Worm (Caenorhabditis elegans) whole organism, early embryonic: ENCODE data around the gene srh-288.

Source experiments
- B0310.2 ChIP-seq: sonication (generic microtip); optimal IDR thresholded peaks from 2 replicates; lab custom pipeline; 2016; ENCODE audit warnings: mild to moderate bottlenecking, missing genetic modification characterization, missing compliant biosample characterization
- F13C5.2 ChIP-seq: sonication (generic microtip); optimal IDR thresholded peaks from 2 replicates; lab custom pipeline; 2017; ENCODE audit warnings: mild to moderate bottlenecking, missing genetic modification characterization, inconsistent platforms, missing compliant biosample characterization
- aly-1 ChIP-seq: sonication (generic microtip); optimal IDR thresholded peaks from 2 replicates; lab custom pipeline; 2016; ENCODE audit warnings: missing genetic modification characterization, missing compliant biosample characterization
- ama-1 ChIP-seq: fragments of 150-350 bp; optimal IDR thresholded peaks from 2 replicates; lab custom pipeline; 2014
- ceh-13 ChIP-seq: fragments of 200-800 bp; sonication (Bioruptor generic); optimal IDR thresholded peaks from 2 replicates; lab custom pipeline; 2018; ENCODE audit warnings: mild to moderate bottlenecking, missing genetic modification characterization, missing compliant biosample characterization
- ceh-36 ChIP-seq: sonication (generic microtip); optimal IDR thresholded peaks from 2 replicates; lab custom pipeline; 2016; ENCODE audit warnings: missing genetic modification characterization, inconsistent platforms, missing compliant biosample characterization
- ets-7 ChIP-seq: sonication (generic microtip); optimal IDR thresholded peaks from 2 replicates; lab custom pipeline; 2016; ENCODE audit warnings: missing genotype, missing genetic modification characterization, missing compliant biosample characterization
- flt-1 ChIP-seq: fragments of 200-800 bp; sonication (Bioruptor generic); IDR thresholded peaks from 2 replicates; pipeline ENCODE4 v1.3.6; 2022; ENCODE audit warnings: missing genetic modification characterization, missing compliant biosample characterization
- hmbx-1 ChIP-seq: sonication (generic microtip); optimal IDR thresholded peaks from 2 replicates; lab custom pipeline; 2016; ENCODE audit warnings: mild to moderate bottlenecking, missing genetic modification characterization, missing compliant biosample characterization
- hmg-4 ChIP-seq: fragments of 200-800 bp; sonication (Bioruptor generic); optimal IDR thresholded peaks from 2 replicates; lab custom pipeline; 2018; ENCODE audit warnings: mild to moderate bottlenecking, missing genetic modification characterization, missing compliant biosample characterization
- hnd-1 ChIP-seq: sonication (generic microtip); optimal IDR thresholded peaks from 2 replicates; lab custom pipeline; 2016; ENCODE audit warnings: missing genetic modification characterization, missing compliant biosample characterization
- pes-1 ChIP-seq: fragments of 200-800 bp; sonication (Bioruptor generic); IDR thresholded peaks from 2 replicates; pipeline ENCODE4 v1.3.6; 2022; ENCODE audit warnings: missing genetic modification reagents, missing genetic modification characterization, missing compliant biosample characterization
- scrt-1 ChIP-seq: fragments of 200-800 bp; sonication (Bioruptor generic); IDR thresholded peaks from 2 replicates; pipeline ENCODE4 v1.3.6; 2022; ENCODE audit warnings: missing genetic modification characterization, missing compliant biosample characterization
- sea-1 ChIP-seq: fragments of 200-800 bp; sonication (Bioruptor generic); conservative IDR thresholded peaks from 2 replicates; pipeline ENCODE4 v1.3.6; 2022; ENCODE audit warnings: missing genetic modification characterization, missing compliant biosample characterization
- tbx-11 ChIP-seq: fragments of 200-800 bp; sonication (Bioruptor generic); IDR thresholded peaks from 2 replicates; pipeline ENCODE4 v1.3.6; 2022; ENCODE audit warnings: missing genetic modification characterization, missing compliant biosample characterization
- tbx-37 ChIP-seq: fragments of 200-800 bp; sonication (Bioruptor generic); conservative IDR thresholded peaks from 2 replicates; pipeline ENCODE4 v1.3.6; 2022; ENCODE audit warnings: missing genetic modification reagents, missing genetic modification characterization, missing compliant biosample characterization
- tra-4 ChIP-seq: sonication (generic microtip); optimal IDR thresholded peaks from 2 replicates; lab custom pipeline; 2017; ENCODE audit warnings: missing genetic modification characterization, missing compliant biosample characterization

srh-288 gene

DNA sequence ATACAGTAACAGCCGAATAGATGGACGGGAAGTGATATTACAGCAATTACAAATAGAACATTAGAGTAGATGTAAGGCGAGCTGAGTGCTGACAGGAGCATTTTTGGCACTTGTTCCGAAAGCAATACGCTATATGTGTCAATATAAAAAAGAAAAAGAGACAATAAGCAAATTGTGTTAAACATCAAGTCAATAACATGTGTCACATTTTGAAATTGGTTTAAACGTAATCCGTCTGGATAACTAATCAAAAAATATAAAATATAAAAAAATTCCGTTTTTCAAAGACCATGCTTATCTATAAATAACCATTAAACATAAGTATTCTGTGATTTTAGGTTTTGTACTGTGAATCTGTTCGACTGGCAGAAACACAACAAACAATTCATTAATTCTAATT, at the start of gene srh-288:
TSS of gene srh-288 (minus strand) at position 101 of the 400 bp plus-strand sequence.
- no peak for TF ChIP-seq F13C5.2
- no peak for TF ChIP-seq ceh-13 (GFP tag; lab: Kevin White, UChicago)
- no peak for TF ChIP-seq tbx-11 (GFP tag; lab: Robert Waterston, UW)
- no peak for TF ChIP-seq tbx-37
- no peak for TF ChIP-seq tra-4 (tag; lab: Kevin White, UChicago)
- no peak for TF ChIP-seq sea-1 (GFP tag; lab: Robert Waterston, UW)
- TF ChIP-seq B0310.2: no peak
- TF ChIP-seq hmbx-1 (tag; lab: Kevin White, UChicago): no peak
- TF ChIP-seq scrt-1 (GFP tag; lab: Robert Waterston, UW): no peak
- TF ChIP-seq hnd-1: no peak
- no peak for TF ChIP-seq ama-1 (lab: Kevin White, UChicago)
- TF ChIP-seq aly-1 (tag; lab: Kevin White, UChicago): no peak

DNA sequence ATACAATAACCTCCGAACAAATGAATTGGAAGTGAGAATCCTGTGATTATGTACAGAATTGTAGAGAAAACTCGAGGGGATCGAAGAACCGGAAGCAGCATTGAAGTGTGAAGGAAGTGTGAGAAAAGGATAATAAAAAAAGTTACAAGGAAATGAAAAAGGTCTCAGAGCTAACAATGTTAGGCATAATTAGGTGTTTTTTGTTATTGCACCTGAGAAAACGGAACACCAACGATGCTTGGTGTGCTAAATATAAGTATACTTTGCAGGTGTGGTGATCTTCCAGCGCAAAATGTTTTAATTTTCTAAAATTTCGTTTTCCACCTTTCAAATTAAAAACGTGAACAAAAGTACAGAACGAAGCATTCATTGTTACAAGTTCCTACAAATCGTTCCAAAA, 48.6 kb upstream of the srh-288 start, which contains the start of gene srh-286:
TSS of gene srh-286 (minus strand) at position 101 of the 400 bp plus-strand sequence.
- TF ChIP-seq aly-1 (tag; lab: Kevin White, UChicago) (no peak), F13C5.2 (no peak), tbx-37 (no peak), tbx-11 (GFP tag; lab: Robert Waterston, UW) (no peak), ceh-13 (GFP tag; lab: Kevin White, UChicago) (no peak), hnd-1 (no peak), tra-4 (tag; lab: Kevin White, UChicago) (no peak), ceh-36 (no peak), sea-1 (GFP tag; lab: Robert Waterston, UW) (no peak), ama-1 (lab: Kevin White, UChicago) (no peak)

DNA sequence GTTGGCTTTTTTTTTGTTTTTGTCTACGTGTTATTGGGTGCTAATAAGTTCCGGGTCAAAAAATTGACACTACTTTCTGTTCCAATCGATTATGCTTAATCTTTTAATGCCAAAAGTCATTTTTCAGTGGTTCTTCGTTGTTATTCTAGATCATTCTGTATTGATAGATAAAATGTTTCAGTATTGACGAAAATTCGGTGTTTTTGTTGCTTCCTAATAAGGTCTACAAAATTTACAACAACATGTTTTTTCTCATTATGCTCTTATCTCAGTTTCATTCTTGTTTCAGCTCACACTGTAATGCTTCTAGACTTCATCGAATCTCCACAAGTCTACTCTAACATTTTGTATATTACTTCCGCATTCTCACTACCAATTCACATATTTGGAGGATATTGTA, 35.8 kb upstream of the srh-288 start, which contains the start of gene srh-303:
TSS of gene srh-303 (plus strand) at position 301 of the 400 bp plus-strand sequence.
- no peak for TF ChIP-seq tbx-37
- no peak for TF ChIP-seq hmg-4 (GFP tag; lab: Kevin White, UChicago)
- no peak for TF ChIP-seq hmbx-1 (tag; lab: Kevin White, UChicago)
- no peak for TF ChIP-seq ama-1 (lab: Kevin White, UChicago)
- TF ChIP-seq tra-4 (tag; lab: Kevin White, UChicago): no peak
- TF ChIP-seq pes-1 (GFP tag; lab: Robert Waterston, UW): no peak
- no peak for TF ChIP-seq flt-1
- TF ChIP-seq hnd-1: no peak
- no peak for TF ChIP-seq tbx-11 (GFP tag; lab: Robert Waterston, UW)
- TF ChIP-seq scrt-1 (GFP tag; lab: Robert Waterston, UW): no peak
- no peak for TF ChIP-seq aly-1 (tag; lab: Kevin White, UChicago)
- no peak for TF ChIP-seq ceh-36

DNA sequence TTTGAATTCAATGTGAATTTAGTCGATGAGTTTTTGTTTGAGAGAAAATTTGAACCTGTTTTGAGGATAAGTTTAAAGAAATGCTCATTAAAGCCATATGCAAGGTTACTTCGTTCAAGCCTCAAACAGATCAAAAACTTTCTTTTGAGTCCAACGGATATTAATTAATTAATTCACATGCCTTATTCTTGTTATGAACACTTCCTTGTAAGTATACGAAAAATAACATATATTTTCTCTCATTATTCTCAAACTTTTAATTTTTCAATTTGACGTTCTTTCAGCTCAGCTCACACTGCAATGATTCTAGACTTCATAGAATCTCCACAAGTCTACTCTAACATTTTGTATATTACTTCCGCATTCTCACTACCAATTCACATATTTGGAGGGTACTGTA, 32.8 kb upstream of the srh-288 start, which contains the start of gene srh-304:
TSS of gene srh-304 (plus strand) at position 301 of the 400 bp plus-strand sequence.
- TF ChIP-seq flt-1 (no peak), F13C5.2 (no peak), scrt-1 (GFP tag; lab: Robert Waterston, UW) (no peak), sea-1 (GFP tag; lab: Robert Waterston, UW) (no peak), B0310.2 (no peak), ets-7 (tag; lab: Kevin White, UChicago) (no peak), hnd-1 (no peak), hmg-4 (GFP tag; lab: Kevin White, UChicago) (no peak), ama-1 (lab: Kevin White, UChicago) (no peak), ceh-36 (no peak), tra-4 (tag; lab: Kevin White, UChicago) (no peak), tbx-11 (GFP tag; lab: Robert Waterston, UW) (no peak), ceh-13 (GFP tag; lab: Kevin White, UChicago) (no peak), tbx-37 (no peak), pes-1 (GFP tag; lab: Robert Waterston, UW) (no peak)

DNA sequence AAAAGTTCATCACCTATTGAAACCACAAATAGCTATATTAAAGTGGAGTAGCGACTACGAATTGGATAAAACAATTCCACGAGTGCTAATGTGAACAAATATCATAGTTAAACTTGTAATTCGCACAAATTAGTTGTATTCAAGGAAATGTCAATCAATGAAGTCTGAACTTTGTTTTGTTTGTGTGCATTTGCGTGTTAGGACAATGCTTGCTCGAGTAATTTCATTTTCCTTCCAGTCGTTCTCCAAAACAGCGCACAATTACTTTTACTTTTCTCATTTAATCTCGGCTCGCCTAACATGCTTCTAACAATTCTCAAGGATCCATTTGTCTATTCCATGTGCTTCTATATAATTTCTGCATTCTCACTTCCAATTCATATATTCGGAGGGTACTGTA, 29.1 kb upstream of the srh-288 start, which contains the start of gene srh-301:
TSS of gene srh-301 (plus strand) at position 301 of the 400 bp plus-strand sequence.
- no peak for TF ChIP-seq ceh-13 (GFP tag; lab: Kevin White, UChicago)
- no peak for TF ChIP-seq tra-4 (tag; lab: Kevin White, UChicago)
- no peak for TF ChIP-seq ama-1 (lab: Kevin White, UChicago)
- TF ChIP-seq F13C5.2: no peak
- no peak for TF ChIP-seq ceh-36
- TF ChIP-seq sea-1 (GFP tag; lab: Robert Waterston, UW): no peak
- TF ChIP-seq tbx-11 (GFP tag; lab: Robert Waterston, UW): no peak
- no peak for TF ChIP-seq flt-1
- no peak for TF ChIP-seq tbx-37
- no peak for TF ChIP-seq scrt-1 (GFP tag; lab: Robert Waterston, UW)
- TF ChIP-seq B0310.2: no peak
- TF ChIP-seq hnd-1: no peak
- no peak for TF ChIP-seq aly-1 (tag; lab: Kevin White, UChicago)
- TF ChIP-seq hmg-4 (GFP tag; lab: Kevin White, UChicago): no peak
- no peak for TF ChIP-seq pes-1 (GFP tag; lab: Robert Waterston, UW)
- no peak for TF ChIP-seq hmbx-1 (tag; lab: Kevin White, UChicago)
- no peak for TF ChIP-seq ets-7 (tag; lab: Kevin White, UChicago)

DNA sequence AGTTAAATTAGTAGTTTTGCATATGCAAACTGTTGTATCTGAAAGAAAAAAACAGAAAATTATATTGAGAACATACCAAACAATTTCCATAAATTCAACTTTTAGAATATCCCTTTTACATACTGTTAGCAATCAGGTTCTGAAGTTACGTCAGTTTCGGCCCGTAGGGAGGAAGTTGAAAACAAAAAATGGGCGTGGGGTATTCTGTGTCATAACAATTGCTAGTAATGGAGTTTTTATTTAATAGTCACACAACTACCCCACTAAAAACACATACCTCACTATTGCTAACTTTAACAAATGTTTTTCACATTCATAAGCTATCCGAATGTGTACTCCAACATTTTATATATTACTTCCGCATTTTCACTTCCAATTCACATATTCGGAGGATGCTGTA, 26.2 kb upstream of the srh-288 start, which contains the start of gene srh-300:
TSS of gene srh-300 (plus strand) at position 301 of the 400 bp plus-strand sequence.
- TF ChIP-seq tra-4 (tag; lab: Kevin White, UChicago) (no peak), aly-1 (tag; lab: Kevin White, UChicago) (no peak), ama-1 (lab: Kevin White, UChicago) (no peak), tbx-37 (no peak), sea-1 (GFP tag; lab: Robert Waterston, UW) (no peak), hmg-4 (GFP tag; lab: Kevin White, UChicago) (no peak), scrt-1 (GFP tag; lab: Robert Waterston, UW) (no peak), ceh-13 (GFP tag; lab: Kevin White, UChicago) (no peak), hmbx-1 (tag; lab: Kevin White, UChicago) (no peak), ets-7 (tag; lab: Kevin White, UChicago) (no peak)

DNA sequence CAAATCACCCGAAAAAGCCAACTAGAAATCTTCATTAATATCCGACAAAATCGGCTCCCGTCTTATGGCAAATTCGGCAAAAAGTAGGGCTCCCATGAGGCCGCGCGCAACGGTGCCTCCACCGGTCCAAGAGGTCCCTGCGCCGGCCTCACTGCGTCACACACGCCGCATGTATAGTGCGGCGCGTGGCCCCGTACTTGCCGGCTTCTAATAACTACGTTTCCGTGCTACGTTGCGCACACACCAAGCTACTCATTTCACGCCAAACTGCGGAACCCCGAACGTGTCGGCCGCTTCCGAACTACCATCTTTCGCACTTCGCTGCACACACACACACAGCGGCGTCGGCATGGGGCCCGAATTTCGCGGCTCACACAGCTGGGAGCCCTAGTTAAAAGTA, 24.1 kb upstream of the srh-288 start:
- TF ChIP-seq F13C5.2: no peak
- no peak for TF ChIP-seq B0310.2
- TF ChIP-seq hnd-1: no peak
- no peak for TF ChIP-seq hmg-4 (GFP tag; lab: Kevin White, UChicago)
- TF ChIP-seq ceh-36: no peak
